Fruit fly (Drosophila melanogaster) whole organism, embryonic: Measurements from ENCODE around the gene CG17329.

Experiments used
- Bdp1 ChIP-seq: fragments of 200-800 bp; sonication (Bioruptor generic); optimal IDR thresholded peaks from 3 replicates; lab custom pipeline; 2016; ENCODE audit warnings: missing biosample characterization, missing genetic modification characterization
- CG10267 ChIP-seq: fragments of 200-800 bp; sonication (Bioruptor generic); optimal IDR thresholded peaks from 2 replicates; lab custom pipeline; 2018; ENCODE audit warnings: missing biosample characterization, mild to moderate bottlenecking, missing genetic modification characterization, moderate library complexity
- CG10366 ChIP-seq: fragments of 200-800 bp; sonication (Bioruptor generic); IDR thresholded peaks from 2 replicates; pipeline ENCODE4 v1.3.6; 2022; ENCODE audit warnings: missing biosample characterization, missing genetic modification characterization
- CG11504 ChIP-seq: fragments of 200-800 bp; sonication (Bioruptor generic); optimal IDR thresholded peaks from 3 replicates; lab custom pipeline; 2019; ENCODE audit warnings: missing biosample characterization, mild to moderate bottlenecking, missing genetic modification characterization, moderate library complexity
- CG11695 ChIP-seq: fragments of 200-800 bp; sonication (Bioruptor generic); IDR thresholded peaks from 3 replicates; pipeline ENCODE4 v1.3.6; 2022; ENCODE audit warnings: missing biosample characterization, missing genetic modification characterization
- CG14710 ChIP-seq: fragments of 200-800 bp; sonication (Bioruptor generic); optimal IDR thresholded peaks from 3 replicates; lab custom pipeline; 2019; ENCODE audit warnings: missing biosample characterization, mild to moderate bottlenecking, missing genetic modification characterization, moderate library complexity
- CG17186 ChIP-seq: fragments of 200-800 bp; sonication (Bioruptor generic); optimal IDR thresholded peaks from 3 replicates; lab custom pipeline; 2017; ENCODE audit warnings: missing biosample characterization, missing genetic modification reagents, missing genetic modification characterization
- CG17829 ChIP-seq: fragments of 200-800 bp; optimal IDR thresholded peaks from 2 replicates; lab custom pipeline; 2019; ENCODE audit warnings: missing biosample characterization, mild to moderate bottlenecking, missing genetic modification characterization, moderate library complexity
- CG18262 ChIP-seq: fragments of 200-800 bp; optimal IDR thresholded peaks from 3 replicates; lab custom pipeline; 2019; ENCODE audit warnings: missing biosample characterization, mild to moderate bottlenecking, missing genetic modification characterization, moderate library complexity
- CG18619 ChIP-seq: fragments of 200-800 bp; sonication (Bioruptor generic); optimal IDR thresholded peaks from 3 replicates; lab custom pipeline; 2017; ENCODE audit warnings: missing biosample characterization, mild to moderate bottlenecking, missing genetic modification characterization
- CG2712 ChIP-seq: fragments of 200-800 bp; optimal IDR thresholded peaks from 3 replicates; lab custom pipeline; 2019; ENCODE audit warnings: missing biosample characterization, mild to moderate bottlenecking, missing genetic modification characterization, moderate library complexity
- CG2889 ChIP-seq: fragments of 200-800 bp; sonication (Bioruptor generic); IDR thresholded peaks from 3 replicates; pipeline ENCODE4 v1.3.6; 2022; ENCODE audit warnings: missing biosample characterization, missing genetic modification characterization
- CG30431 ChIP-seq: fragments of 200-800 bp; sonication (Bioruptor generic); optimal IDR thresholded peaks from 2 replicates; lab custom pipeline; 2017; ENCODE audit warnings: missing biosample characterization, missing genetic modification characterization
- CG3281 ChIP-seq: fragments of 200-800 bp; sonication (Bioruptor generic); optimal IDR thresholded peaks from 3 replicates; lab custom pipeline; 2017; ENCODE audit warnings: missing biosample characterization, mild to moderate bottlenecking, missing genetic modification characterization
- CG34224 ChIP-seq: fragments of 200-800 bp; sonication (Bioruptor generic); IDR thresholded peaks from 3 replicates; pipeline ENCODE4 v1.3.6; 2022; ENCODE audit warnings: missing biosample characterization, missing genetic modification characterization; ENCODE audit not compliant: partially characterized antibody
- CG4820 ChIP-seq: fragments of 200-800 bp; sonication (Bioruptor generic); optimal IDR thresholded peaks from 3 replicates; lab custom pipeline; 2016; ENCODE audit warnings: missing biosample characterization, missing genetic modification characterization
- CG6791 ChIP-seq: fragments of 200-800 bp; sonication (Bioruptor generic); IDR thresholded peaks from 3 replicates; pipeline ENCODE4 v1.3.6; 2022; ENCODE audit warnings: missing biosample characterization, missing genetic modification characterization; ENCODE audit not compliant: partially characterized antibody
- CG7928 ChIP-seq: fragments of 200-800 bp; sonication (Bioruptor generic); optimal IDR thresholded peaks from 2 replicates; lab custom pipeline; 2017; ENCODE audit warnings: missing biosample characterization, mild to moderate bottlenecking, missing genetic modification characterization
- CG8478 ChIP-seq: fragments of >200 bp; optimal IDR thresholded peaks from 2 replicates; lab custom pipeline; 2018
- CG9215 ChIP-seq: fragments of 200-800 bp; sonication (Bioruptor generic); IDR thresholded peaks from 2 replicates; pipeline ENCODE4 v1.3.6; 2022; ENCODE audit warnings: missing biosample characterization, missing genetic modification characterization
- Dll ChIP-seq: fragments of 200-800 bp; sonication (Bioruptor generic); IDR thresholded peaks from 4 replicates; pipeline ENCODE4 v1.3.6; 2022; ENCODE audit warnings: missing biosample characterization, missing genetic modification characterization; ENCODE audit not compliant: partially characterized antibody
- Drgx ChIP-seq: fragments of 200-800 bp; sonication (Bioruptor generic); IDR thresholded peaks from 2 replicates; pipeline ENCODE4 v1.3.6; 2022; ENCODE audit warnings: missing biosample characterization, missing genetic modification characterization
- ERR ChIP-seq: fragments of 200-800 bp; sonication (Bioruptor generic); optimal IDR thresholded peaks from 2 replicates; lab custom pipeline; 2016; ENCODE audit warnings: missing biosample characterization, missing genetic modification characterization
- Eip74EF ChIP-seq, 2 experiments: fragments of 200-800 bp in 1 of 2; fragments of >200 bp in 1 of 2; sonication (Bioruptor generic) in 1 of 2; optimal IDR thresholded peaks; 2 replicates each; lab custom pipeline; 2017 to 2019; ENCODE audit warnings: missing biosample characterization in 2 of 2, missing genetic modification characterization in 2 of 2, mild to moderate bottlenecking in 1 of 2, moderate library complexity in 1 of 2
- Ets65A ChIP-seq: fragments of 200-800 bp; sonication (Bioruptor generic); peaks from one replicate; lab custom pipeline; 2016; ENCODE audit warnings: missing biosample characterization, missing genetic modification characterization
- Ets97D ChIP-seq: fragments of 200-800 bp; sonication (Bioruptor generic); optimal IDR thresholded peaks from 3 replicates; lab custom pipeline; 2016; ENCODE audit warnings: missing biosample characterization, missing genetic modification characterization
- Fer2 ChIP-seq: fragments of 200-800 bp; sonication (Bioruptor generic); optimal IDR thresholded peaks from 2 replicates; lab custom pipeline; 2018; ENCODE audit warnings: missing biosample characterization, mild to moderate bottlenecking, missing genetic modification characterization, moderate library complexity
- HmgZ ChIP-seq: fragments of 200-800 bp; sonication (Bioruptor generic); optimal IDR thresholded peaks from 2 replicates; lab custom pipeline; 2018; ENCODE audit warnings: missing biosample characterization, mild to moderate bottlenecking, missing genetic modification characterization
- Kr ChIP-seq: fragments of 200-800 bp; sonication (Bioruptor generic); optimal IDR thresholded peaks from 2 replicates; lab custom pipeline; 2017; ENCODE audit warnings: missing biosample characterization, mild to moderate bottlenecking, missing genetic modification characterization
- MBD-R2 ChIP-seq: fragments of 200-800 bp; sonication (Bioruptor generic); IDR thresholded peaks from 2 replicates; pipeline ENCODE4 v1.3.6; 2022; ENCODE audit warnings: missing biosample characterization, missing genetic modification characterization
- Usf ChIP-seq: fragments of 200-800 bp; sonication (Bioruptor generic); optimal IDR thresholded peaks from 2 replicates; lab custom pipeline; 2017; ENCODE audit warnings: missing genotype, missing biosample characterization, missing genetic modification characterization
- Xbp1 ChIP-seq: fragments of 200-800 bp; sonication (Bioruptor generic); optimal IDR thresholded peaks from 3 replicates; lab custom pipeline; 2016; ENCODE audit warnings: missing biosample characterization, mild to moderate bottlenecking, missing genetic modification characterization
- abd-A ChIP-seq: fragments of 200-800 bp; sonication (Bioruptor generic); optimal IDR thresholded peaks from 3 replicates; lab custom pipeline; 2019; ENCODE audit warnings: missing biosample characterization, mild to moderate bottlenecking, missing genetic modification characterization, moderate library complexity
- ara ChIP-seq: fragments of 200-800 bp; sonication (Bioruptor generic); IDR thresholded peaks from 2 replicates; pipeline ENCODE4 v1.3.6; 2022; ENCODE audit warnings: missing biosample characterization, missing genetic modification characterization
- ase ChIP-seq: fragments of 200-800 bp; sonication (Bioruptor generic); IDR thresholded peaks from 3 replicates; pipeline ENCODE4 v1.3.6; 2022; ENCODE audit warnings: missing biosample characterization, missing genetic modification characterization
- ci ChIP-seq: fragments of 200-800 bp; sonication (Bioruptor generic); IDR thresholded peaks from 3 replicates; pipeline ENCODE4 v1.3.6; 2022; ENCODE audit warnings: missing biosample characterization, missing genetic modification characterization
- crp ChIP-seq, 2 experiments: fragments of 200-800 bp; sonication (Bioruptor generic); optimal IDR thresholded peaks; 2 replicates in 1 of 2; 3 replicates in 1 of 2; lab custom pipeline; 2017; ENCODE audit warnings: missing biosample characterization in 2 of 2, missing genetic modification characterization in 2 of 2, mild to moderate bottlenecking in 1 of 2, moderate library complexity in 1 of 2
- ewg ChIP-seq: fragments of 200-800 bp; sonication (Bioruptor generic); optimal IDR thresholded peaks from 3 replicates; lab custom pipeline; 2017; ENCODE audit warnings: mild to moderate bottlenecking, missing biosample characterization, missing genetic modification reagents, missing genetic modification characterization
- fu2 ChIP-seq: fragments of 200-800 bp; sonication (Bioruptor generic); optimal IDR thresholded peaks from 2 replicates; lab custom pipeline; 2016; ENCODE audit warnings: missing biosample characterization, missing genetic modification characterization
- maf-S ChIP-seq: fragments of 200-800 bp; sonication (Bioruptor generic); optimal IDR thresholded peaks from 2 replicates; lab custom pipeline; 2016; ENCODE audit warnings: missing biosample characterization, missing genetic modification characterization
- mld ChIP-seq: fragments of 200-800 bp; sonication (Bioruptor generic); IDR thresholded peaks from 3 replicates; pipeline ENCODE4 v1.3.6; 2022; ENCODE audit warnings: missing biosample characterization, missing genetic modification characterization; ENCODE audit not compliant: partially characterized antibody
- ranshi ChIP-seq: fragments of 200-800 bp; sonication (Bioruptor generic); IDR thresholded peaks from 2 replicates; pipeline ENCODE4 v1.3.6; 2022; ENCODE audit warnings: missing biosample characterization, missing genetic modification characterization
- seq ChIP-seq: fragments of 200-800 bp; sonication (Bioruptor generic); IDR thresholded peaks from 2 replicates; pipeline ENCODE4 v1.3.6; 2022; ENCODE audit warnings: missing biosample characterization, missing genetic modification characterization
- tin ChIP-seq: fragments of 200-800 bp; sonication (Bioruptor generic); optimal IDR thresholded peaks from 3 replicates; lab custom pipeline; 2016; ENCODE audit warnings: missing biosample characterization, missing genetic modification characterization
- tx ChIP-seq: fragments of 200-800 bp; sonication (Bioruptor generic); optimal IDR thresholded peaks from 2 replicates; lab custom pipeline; 2016; ENCODE audit warnings: missing biosample characterization, missing genetic modification characterization
- z ChIP-seq: fragments of 200-800 bp; sonication (Bioruptor generic); IDR thresholded peaks from 3 replicates; pipeline ENCODE4 v1.3.6; 2022; ENCODE audit warnings: missing biosample characterization, missing genetic modification characterization

The CG17329 gene

DNA sequence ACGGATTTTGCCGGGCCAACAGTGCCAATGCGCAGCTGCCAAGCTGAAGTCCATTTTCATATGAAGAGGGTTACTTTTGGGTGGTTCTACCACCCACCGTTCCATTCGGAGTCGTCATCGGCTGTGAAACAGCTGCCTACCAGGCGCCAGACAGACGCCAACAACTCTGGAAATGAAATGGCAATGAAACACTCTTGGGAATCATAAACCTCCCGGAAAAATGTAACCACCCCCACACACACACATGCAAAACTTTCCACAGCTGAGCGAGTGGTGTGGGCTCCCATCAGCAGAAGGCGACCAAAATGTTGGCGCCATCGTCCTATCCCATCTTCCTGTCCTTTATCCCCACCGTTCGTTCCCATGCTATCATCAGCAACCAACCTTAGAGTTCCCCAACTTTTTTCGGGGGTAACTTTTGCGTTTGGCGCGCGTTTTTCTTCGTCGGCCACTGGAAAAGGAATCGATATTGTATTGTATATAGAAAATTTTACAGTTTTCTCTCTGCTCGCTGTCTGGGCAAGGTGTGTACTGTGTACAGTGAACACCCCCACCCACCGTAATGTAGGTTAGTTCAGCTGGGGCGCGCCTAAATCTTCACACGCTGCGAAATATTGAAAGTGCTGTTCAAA lies 15.8 kb upstream of the CG17329 start (continued):
- TF ChIP-seq CG9215 (GFP tag; lab: Robert Waterston, UW) (no peak), Dll (GFP tag; lab: Robert Waterston, UW) (no peak), CG2712 (no peak), CG4820 (no peak), CG3281 (GFP tag; lab: Kevin White, UChicago) (no peak), ara (GFP tag; lab: Robert Waterston, UW) (no peak), CG17186 (GFP tag; lab: Kevin White, UChicago) (no peak), CG17829 (tag; lab: Kevin White, UChicago) (no peak), Kr (GFP tag; lab: Kevin White, UChicago) (no peak), ci (GFP tag; lab: Robert Waterston, UW) (no peak), MBD-R2 (no peak), mld (GFP tag; lab: Robert Waterston, UW) (no peak), CG34224 (0 out of 3 replicates have a peak, but pooled peaks have one; percentile 31), ase (GFP tag; lab: Robert Waterston, UW) (no peak), CG2889 (GFP tag; lab: Robert Waterston, UW) (no peak), CG30431 (GFP tag; lab: Kevin White, UChicago) (no peak), seq (0 out of 2 replicates have a peak, but pooled peaks have one; percentile 34), CG7928 (GFP tag; lab: Kevin White, UChicago) (no peak), Bdp1 (no peak), CG6791 (GFP tag; lab: Robert Waterston, UW) (no peak), tx (GFP tag; lab: Kevin White, UChicago) (no peak), ewg (GFP tag; lab: Kevin White, UChicago) (peak; percentile 79), maf-S (GFP tag; lab: Kevin White, UChicago) (no peak), Ets65A (GFP tag; lab: Kevin White, UChicago) (peak; percentile 79), ERR (GFP tag; lab: Kevin White, UChicago) (no peak), fu2 (GFP tag; lab: Kevin White, UChicago) (no peak), HmgZ (tag; lab: Kevin White, UChicago) (no peak), Ets97D (GFP tag; lab: Kevin White, UChicago) (no peak), crp (GFP tag; optimal IDR thresholded peaks at IDR 0.05; lab: Kevin White, UChicago) (peak in 1 of 2 experiments; percentile 67), Eip74EF (GFP tag; optimal IDR thresholded peaks at IDR 0.05; lab: Kevin White, UChicago) (no peak), CG11504 (tag; lab: Kevin White, UChicago) (peak; percentile 16), CG10366 (GFP tag; lab: Robert Waterston, UW) (no peak), CG18262 (tag; lab: Kevin White, UChicago) (no peak), CG8478 (lab: Kevin White, UChicago) (no peak), abd-A (peak; percentile 92), CG10267 (tag; lab: Kevin White, UChicago) (no peak), Drgx (no peak), CG11695 (GFP tag; lab: Robert Waterston, UW) (no peak), tin (GFP tag; lab: Kevin White, UChicago) (no peak), CG18619 (GFP tag; lab: Kevin White, UChicago) (no peak), z (GFP tag; lab: Robert Waterston, UW) (0 out of 3 replicates have a peak, but pooled peaks have one; percentile 10), ranshi (GFP tag; lab: Robert Waterston, UW) (no peak), Usf (GFP tag; lab: Kevin White, UChicago) (no peak), Xbp1 (no peak), Fer2 (tag; lab: Kevin White, UChicago) (no peak), CG14710 (tag; lab: Kevin White, UChicago) (no peak)
